Fruit fly (Drosophila melanogaster) whole organism, embryonic: ENCODE measurements around the gene UQCR-C2.

Experiments
- Atf-2 ChIP-seq: fragments of 200-800 bp; sonication (Bioruptor generic); optimal IDR thresholded peaks from 2 replicates; lab custom pipeline; 2016; ENCODE audit warnings: missing biosample characterization, missing genetic modification characterization
- Atf3 ChIP-seq: fragments of 200-800 bp; sonication (Bioruptor generic); optimal IDR thresholded peaks from 3 replicates; lab custom pipeline; 2016; ENCODE audit warnings: missing biosample characterization, missing genetic modification characterization
- Blimp-1 ChIP-seq: fragments of 200-800 bp; sonication (Bioruptor generic); optimal IDR thresholded peaks from 3 replicates; lab custom pipeline; 2018; ENCODE audit warnings: missing biosample characterization, missing genetic modification characterization, mild to moderate bottlenecking, moderate library complexity, missing genetic modification reagents
- BtbVII ChIP-seq: fragments of 200-800 bp; sonication (Bioruptor generic); optimal IDR thresholded peaks from 3 replicates; lab custom pipeline; 2017; ENCODE audit warnings: missing biosample characterization, mild to moderate bottlenecking, missing genetic modification characterization
- CG1024 ChIP-seq: fragments of 200-800 bp; sonication (Bioruptor generic); IDR thresholded peaks from 2 replicates; pipeline ENCODE4 v1.3.6; 2022; ENCODE audit warnings: missing biosample characterization, missing genetic modification characterization
- CG11696 ChIP-seq: fragments of 200-800 bp; sonication (Bioruptor generic); IDR thresholded peaks from 2 replicates; pipeline ENCODE4 v1.3.6; 2022; ENCODE audit warnings: missing biosample characterization, missing genetic modification characterization
- CG12155 ChIP-seq: fragments of 200-800 bp; sonication (Bioruptor generic); optimal IDR thresholded peaks from 3 replicates; lab custom pipeline; 2016; ENCODE audit warnings: missing biosample characterization, missing genetic modification characterization
- CG14050 ChIP-seq: fragments of 200-800 bp; sonication (Bioruptor generic); IDR thresholded peaks from 3 replicates; pipeline ENCODE4 v1.3.6; 2022; ENCODE audit warnings: missing biosample characterization, missing genetic modification characterization
- CG1602 ChIP-seq: fragments of 200-800 bp; sonication (Bioruptor generic); optimal IDR thresholded peaks from 3 replicates; lab custom pipeline; 2016; ENCODE audit warnings: missing biosample characterization, missing genetic modification characterization
- CG17829 ChIP-seq: fragments of 200-800 bp; optimal IDR thresholded peaks from 2 replicates; lab custom pipeline; 2019; ENCODE audit warnings: missing biosample characterization, mild to moderate bottlenecking, missing genetic modification characterization, moderate library complexity
- CG18262 ChIP-seq: fragments of 200-800 bp; optimal IDR thresholded peaks from 3 replicates; lab custom pipeline; 2019; ENCODE audit warnings: missing biosample characterization, mild to moderate bottlenecking, missing genetic modification characterization, moderate library complexity
- CG2129 ChIP-seq: fragments of 200-800 bp; sonication (Bioruptor generic); IDR thresholded peaks from 2 replicates; pipeline ENCODE4 v1.3.6; 2022; ENCODE audit warnings: missing biosample characterization, missing genetic modification characterization; ENCODE audit not compliant: partially characterized antibody
- CG3065 ChIP-seq: fragments of 200-800 bp; sonication (Bioruptor generic); optimal IDR thresholded peaks from 2 replicates; lab custom pipeline; 2016; ENCODE audit warnings: missing biosample characterization, missing genetic modification characterization
- CG34422 ChIP-seq: fragments of 200-800 bp; sonication (Bioruptor generic); IDR thresholded peaks from 3 replicates; pipeline ENCODE4 v1.3.6; 2022; ENCODE audit warnings: missing biosample characterization, missing genetic modification characterization
- CG4360 ChIP-seq: fragments of 200-800 bp; sonication (Bioruptor generic); IDR thresholded peaks from 2 replicates; pipeline ENCODE4 v1.3.6; 2022; ENCODE audit warnings: missing biosample characterization, missing genetic modification characterization
- CG4424 ChIP-seq: fragments of 200-800 bp; sonication (Bioruptor generic); optimal IDR thresholded peaks from 3 replicates; lab custom pipeline; 2016; ENCODE audit warnings: missing biosample characterization, missing genetic modification characterization
- CG4820 ChIP-seq: fragments of 200-800 bp; sonication (Bioruptor generic); optimal IDR thresholded peaks from 3 replicates; lab custom pipeline; 2016; ENCODE audit warnings: missing biosample characterization, missing genetic modification characterization
- CG7556 ChIP-seq: fragments of 200-800 bp; sonication (Bioruptor generic); optimal IDR thresholded peaks from 2 replicates; lab custom pipeline; 2017; ENCODE audit warnings: missing biosample characterization, mild to moderate bottlenecking, missing genetic modification characterization
- CG7963 ChIP-seq: fragments of 200-800 bp; sonication (Bioruptor generic); IDR thresholded peaks from 3 replicates; pipeline ENCODE4 v1.3.6; 2022; ENCODE audit warnings: missing biosample characterization, missing genetic modification characterization; ENCODE audit not compliant: partially characterized antibody
- CG8290 ChIP-seq, 3 experiments: fragments of 200-800 bp; sonication (Bioruptor generic); optimal IDR thresholded peaks; 2 replicates each; lab custom pipeline; 2016 to 2019; ENCODE audit warnings: missing biosample characterization in 3 of 3, missing genetic modification characterization in 3 of 3, mild to moderate bottlenecking in 2 of 3, moderate library complexity in 1 of 3
- CG8924 ChIP-seq: fragments of 200-800 bp; optimal IDR thresholded peaks from 3 replicates; lab custom pipeline; 2019; ENCODE audit warnings: missing biosample characterization, mild to moderate bottlenecking, missing genetic modification characterization, moderate library complexity
- D ChIP-seq, 2 experiments: fragments of 200-800 bp in 1 of 2; fragments of >200 bp in 1 of 2; sonication (Bioruptor generic) in 1 of 2; optimal IDR thresholded peaks; 2 replicates in 1 of 2; 3 replicates in 1 of 2; lab custom pipeline; 2017; ENCODE audit warnings: mild to moderate bottlenecking in 1 of 2, missing biosample characterization in 1 of 2, missing genetic modification characterization in 1 of 2, missing genetic modification reagents in 1 of 2
- Ets65A ChIP-seq: fragments of 200-800 bp; sonication (Bioruptor generic); peaks from one replicate; lab custom pipeline; 2016; ENCODE audit warnings: missing biosample characterization, missing genetic modification characterization
- HLH3B ChIP-seq: fragments of 200-800 bp; sonication (Bioruptor generic); IDR thresholded peaks from 2 replicates; pipeline ENCODE4 v1.3.6; 2022; ENCODE audit warnings: missing biosample characterization, missing genetic modification characterization
- Max ChIP-seq: fragments of 200-800 bp; sonication (Bioruptor generic); optimal IDR thresholded peaks from 2 replicates; lab custom pipeline; 2016; ENCODE audit warnings: missing biosample characterization, mild to moderate bottlenecking, missing genetic modification characterization
- Med ChIP-seq: fragments of 200-800 bp; sonication (Bioruptor generic); peaks from one replicate; lab custom pipeline; 2016; ENCODE audit warnings: missing biosample characterization, missing genetic modification characterization, mild to moderate bottlenecking, inconsistent platforms, moderate library complexity
- NC2α ChIP-seq: fragments of 200-800 bp; sonication (Bioruptor generic); optimal IDR thresholded peaks from 2 replicates; lab custom pipeline; 2016; ENCODE audit warnings: missing biosample characterization, missing genetic modification characterization
- NFAT ChIP-seq: fragments of 200-800 bp; sonication (Bioruptor generic); IDR thresholded peaks from 2 replicates; pipeline ENCODE4 v1.3.6; 2022; ENCODE audit warnings: missing biosample characterization, missing genetic modification characterization
- Nf-YA ChIP-seq: fragments of 200-800 bp; sonication (Bioruptor generic); IDR thresholded peaks from 2 replicates; pipeline ENCODE4 v1.3.6; 2022; ENCODE audit warnings: missing biosample characterization, missing genetic modification characterization
- Nf-YC ChIP-seq: fragments of 200-800 bp; optimal IDR thresholded peaks from 3 replicates; lab custom pipeline; 2019; ENCODE audit warnings: missing biosample characterization, mild to moderate bottlenecking, missing genetic modification characterization, moderate library complexity
- Sox102F ChIP-seq: fragments of 200-800 bp; sonication (Bioruptor generic); optimal IDR thresholded peaks from 2 replicates; lab custom pipeline; 2018; ENCODE audit warnings: missing biosample characterization, mild to moderate bottlenecking, missing genetic modification characterization, moderate library complexity
- ap ChIP-seq: fragments of 200-800 bp; sonication (Bioruptor generic); IDR thresholded peaks from 2 replicates; pipeline ENCODE4 v1.3.6; 2022; ENCODE audit warnings: missing biosample characterization, missing genetic modification characterization
- btn ChIP-seq: fragments of 200-800 bp; sonication (Bioruptor generic); optimal IDR thresholded peaks from 2 replicates; lab custom pipeline; 2016; ENCODE audit warnings: missing biosample characterization, missing genetic modification characterization
- ci ChIP-seq: fragments of 200-800 bp; sonication (Bioruptor generic); IDR thresholded peaks from 3 replicates; pipeline ENCODE4 v1.3.6; 2022; ENCODE audit warnings: missing biosample characterization, missing genetic modification characterization
- ems ChIP-seq: fragments of 200-800 bp; sonication (Bioruptor generic); optimal IDR thresholded peaks from 3 replicates; lab custom pipeline; 2016; ENCODE audit warnings: missing biosample characterization, missing genetic modification characterization
- fd96Cb ChIP-seq: fragments of 200-800 bp; sonication (Bioruptor generic); optimal IDR thresholded peaks from 2 replicates; lab custom pipeline; 2018; ENCODE audit warnings: missing biosample characterization, mild to moderate bottlenecking, missing genetic modification characterization, moderate library complexity
- lilli ChIP-seq: fragments of 200-800 bp; sonication (Bioruptor generic); optimal IDR thresholded peaks from 3 replicates; lab custom pipeline; 2016; ENCODE audit warnings: missing biosample characterization, missing genetic modification characterization
- lov ChIP-seq, 2 experiments: fragments of 200-800 bp in 1 of 2; fragments of >200 bp in 1 of 2; sonication (Bioruptor generic) in 1 of 2; IDR thresholded peaks in 1 of 2; optimal IDR thresholded peaks in 1 of 2; 2 replicates in 1 of 2; 3 replicates in 1 of 2; pipeline versions ENCODE4 v1.3.6 to Lab custom; 2017 to 2022; ENCODE audit warnings: missing biosample characterization in 1 of 2, missing genetic modification characterization in 1 of 2
- org-1 ChIP-seq: fragments of 200-800 bp; sonication (Bioruptor generic); optimal IDR thresholded peaks from 2 replicates; lab custom pipeline; 2017; ENCODE audit warnings: missing biosample characterization, missing genetic modification characterization
- pan ChIP-seq, 4 experiments: fragments of >200 bp in 3 of 4; fragments of 200-800 bp in 1 of 4; sonication (Bioruptor generic) in 1 of 4; optimal IDR thresholded peaks in 3 of 4; IDR thresholded peaks in 1 of 4; 2 replicates each; pipeline versions ENCODE4 v1.3.6 to Lab custom; 2017 to 2022; ENCODE audit warnings: missing biosample characterization in 2 of 4, missing genetic modification characterization in 2 of 4, mixed read lengths in 1 of 4
- ro ChIP-seq: fragments of 200-800 bp; sonication (Bioruptor generic); IDR thresholded peaks from 2 replicates; pipeline ENCODE4 v1.3.6; 2022; ENCODE audit warnings: missing biosample characterization, missing genetic modification characterization
- ssp ChIP-seq: fragments of 200-800 bp; sonication (Bioruptor generic); IDR thresholded peaks from 2 replicates; pipeline ENCODE4 v1.3.6; 2022; ENCODE audit warnings: missing biosample characterization, missing genetic modification characterization
- tgo ChIP-seq: fragments of 200-800 bp; sonication (Bioruptor generic); IDR thresholded peaks from 3 replicates; pipeline ENCODE4 v1.3.6; 2022; ENCODE audit warnings: missing biosample characterization, missing genetic modification characterization
- usp ChIP-seq: fragments of >200 bp; optimal IDR thresholded peaks from 2 replicates; lab custom pipeline; 2017; ENCODE audit warnings: missing biosample characterization, missing genetic modification characterization
- z ChIP-seq: fragments of 200-800 bp; sonication (Bioruptor generic); IDR thresholded peaks from 3 replicates; pipeline ENCODE4 v1.3.6; 2022; ENCODE audit warnings: missing biosample characterization, missing genetic modification characterization

Gene UQCR-C2

DNA sequence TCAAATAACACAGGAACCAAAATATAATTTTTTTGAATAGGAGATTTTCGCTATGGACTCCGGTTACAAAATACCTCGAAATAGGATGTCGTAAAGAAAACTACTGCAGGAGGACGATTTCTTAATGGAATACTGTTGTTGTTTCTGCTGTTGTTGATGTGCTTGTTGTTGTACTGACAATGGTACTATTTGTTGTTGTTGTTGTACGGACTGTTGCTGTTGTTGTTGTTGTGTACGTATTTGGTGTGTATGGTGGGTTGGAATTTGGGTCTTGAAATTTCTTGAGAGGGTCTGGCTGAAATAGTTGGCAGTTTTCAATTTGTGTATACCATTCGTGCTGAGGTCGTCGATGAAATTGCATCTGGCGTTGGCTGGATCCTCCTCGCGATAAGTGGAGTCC is 42.3 kb downstream of the UQCR-C2 start:
- TF ChIP-seq CG2129 = no peak
- TF ChIP-seq Sox102F (GFP tag; lab: Kevin White, UChicago) = no peak
- TF ChIP-seq ems (GFP tag; lab: Kevin White, UChicago) = no peak
- peak; percentile 93 for TF ChIP-seq CG4360

DNA sequence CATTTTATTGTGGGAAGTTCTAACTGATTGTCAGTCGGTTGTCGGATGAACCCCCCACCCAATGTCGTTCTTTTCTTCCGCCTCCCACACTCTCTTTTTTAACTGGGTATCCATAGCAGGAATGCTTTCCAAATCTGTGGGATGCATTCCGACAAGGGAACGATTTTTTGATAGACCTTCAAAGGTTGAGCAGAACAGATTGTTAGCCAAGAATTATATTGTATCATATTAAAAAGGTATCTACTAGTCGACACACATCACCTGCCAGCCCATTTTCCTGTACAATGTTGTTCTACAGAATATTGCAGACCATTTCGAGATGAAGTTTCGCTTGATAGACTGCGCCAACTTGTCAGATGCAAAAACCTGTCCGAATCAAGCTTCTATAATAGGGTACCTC is 45.9 kb downstream of the UQCR-C2 start:
- TF ChIP-seq Ets65A (GFP tag; lab: Kevin White, UChicago) = no peak
- TF ChIP-seq Nf-YA (GFP tag; lab: Robert Waterston, UW) = no peak
- no peak for TF ChIP-seq CG7556 (GFP tag; lab: Kevin White, UChicago)
- TF ChIP-seq CG8924 = no peak
- TF ChIP-seq HLH3B (GFP tag; lab: Robert Waterston, UW) = no peak
- TF ChIP-seq Nf-YC (tag; lab: Kevin White, UChicago) = no peak
- no peak for TF ChIP-seq Atf-2 (GFP tag; lab: Kevin White, UChicago)

DNA sequence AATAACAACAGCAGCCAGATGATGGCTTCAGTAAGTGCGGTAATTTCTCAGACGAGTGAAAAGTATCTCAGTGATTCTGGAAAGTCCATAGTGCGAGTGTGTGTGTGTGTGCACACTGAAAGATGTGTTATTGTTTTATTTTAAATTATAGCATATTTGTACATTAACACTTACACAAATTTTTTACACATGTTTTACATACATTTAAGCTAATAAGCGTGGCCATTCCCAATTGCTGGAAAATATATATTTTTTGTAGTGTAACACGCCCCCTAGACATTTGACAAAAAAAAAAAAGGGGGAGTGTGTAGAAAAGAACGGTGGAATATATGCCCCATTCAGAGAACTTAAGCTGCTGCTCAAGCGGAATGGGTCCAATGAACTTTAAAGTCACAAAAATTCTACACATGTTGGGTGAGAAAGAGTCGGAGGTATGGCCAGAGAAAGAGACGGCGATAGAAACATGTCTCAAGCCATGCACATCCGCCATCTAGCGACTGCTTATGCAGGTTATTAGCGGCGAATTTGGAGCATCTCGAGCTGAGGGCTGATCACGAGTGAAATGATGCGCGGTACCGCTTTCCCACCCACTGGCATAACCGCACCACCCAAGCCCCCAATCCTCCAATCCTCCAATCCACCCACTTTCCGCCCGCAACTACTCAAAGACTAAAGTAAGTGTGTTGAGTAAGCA is 48.1 kb downstream of the UQCR-C2 start:
- no peak for TF ChIP-seq CG7556 (GFP tag; lab: Kevin White, UChicago)
- TF ChIP-seq tgo (GFP tag; lab: Robert Waterston, UW) = 0 out of 3 replicates have a peak, but pooled peaks have one; percentile 14
- no peak for TF ChIP-seq BtbVII (GFP tag; lab: Kevin White, UChicago)
- no peak for TF ChIP-seq NFAT (GFP tag; lab: Robert Waterston, UW)
- no peak for TF ChIP-seq CG11696 (GFP tag; lab: Robert Waterston, UW)
- no peak for TF ChIP-seq CG17829 (tag; lab: Kevin White, UChicago)
- TF ChIP-seq CG7963 (GFP tag; lab: Robert Waterston, UW) = no peak
- TF ChIP-seq org-1 = no peak
- TF ChIP-seq lov (optimal IDR thresholded peaks at IDR 0.05; lab: Kevin White, UChicago) = no peak
- TF ChIP-seq lov (GFP tag; IDR thresholded peaks at IDR 0.05; lab: Robert Waterston, UW) = 0 out of 3 replicates have a peak, but pooled peaks have one; percentile 30
- no peak for TF ChIP-seq Max (GFP tag; lab: Kevin White, UChicago)
- peak; percentile 44 for TF ChIP-seq Blimp-1 (GFP tag; lab: Kevin White, UChicago)
- no peak for TF ChIP-seq lilli (GFP tag; lab: Kevin White, UChicago)
- no peak for TF ChIP-seq ssp (GFP tag; lab: Robert Waterston, UW)
- TF ChIP-seq usp = no peak
- TF ChIP-seq ci (GFP tag; lab: Robert Waterston, UW) = 0 out of 3 replicates have a peak, but pooled peaks have one; percentile 32
- TF ChIP-seq CG1602 (GFP tag; lab: Kevin White, UChicago) = no peak
- TF ChIP-seq NC2α (GFP tag; lab: Kevin White, UChicago) = no peak
- no peak for TF ChIP-seq pan (optimal IDR thresholded peaks at IDR 0.05; lab: Kevin White, UChicago)
- TF ChIP-seq pan (GFP tag; optimal IDR thresholded peaks at IDR 0.05 in 1 of 2, IDR thresholded peaks at IDR 0.05 in 1 of 2) = peak in 1 of 2 experiments; percentile 20
- no peak for TF ChIP-seq CG12155 (GFP tag; lab: Kevin White, UChicago)
- TF ChIP-seq CG8290 (GFP tag; optimal IDR thresholded peaks at IDR 0.05; lab: Kevin White, UChicago) = peak; percentile 23
- no peak for TF ChIP-seq CG8290 (tag; optimal IDR thresholded peaks at IDR 0.05; lab: Kevin White, UChicago)
- TF ChIP-seq CG14050 (GFP tag; lab: Robert Waterston, UW) = no peak
- no peak for TF ChIP-seq CG3065 (GFP tag; lab: Kevin White, UChicago)
- no peak for TF ChIP-seq ap (GFP tag; lab: Robert Waterston, UW)
- no peak for TF ChIP-seq ro (GFP tag; lab: Robert Waterston, UW)
- TF ChIP-seq Med = peak; percentile 68
- no peak for TF ChIP-seq CG1024 (GFP tag; lab: Robert Waterston, UW)
- TF ChIP-seq CG18262 (tag; lab: Kevin White, UChicago) = peak; percentile 26
- TF ChIP-seq Atf3 (GFP tag; lab: Kevin White, UChicago) = no peak
- 0 out of 2 replicates have a peak, but pooled peaks have one; percentile 9 for TF ChIP-seq CG4360
- TF ChIP-seq CG4820 (GFP tag; lab: Kevin White, UChicago) = no peak
- TF ChIP-seq btn (GFP tag; lab: Kevin White, UChicago) = no peak
- TF ChIP-seq CG4424 (GFP tag; lab: Kevin White, UChicago) = peak; percentile 26
- 0 out of 3 replicates have a peak, but pooled peaks have one; percentile 38 for TF ChIP-seq CG34422 (GFP tag; lab: Robert Waterston, UW)
- peak; percentile 3 for TF ChIP-seq fd96Cb
- TF ChIP-seq D (optimal IDR thresholded peaks at IDR 0.05; lab: Kevin White, UChicago) = no peak
- no peak for TF ChIP-seq D (GFP tag; optimal IDR thresholded peaks at IDR 0.05; lab: Kevin White, UChicago)
- TF ChIP-seq Ets65A (GFP tag; lab: Kevin White, UChicago) = peak; percentile 54
- 0 out of 3 replicates have a peak, but pooled peaks have one; percentile 30 for TF ChIP-seq z (GFP tag; lab: Robert Waterston, UW)
